Fruit fly (Drosophila melanogaster) whole organism, embryonic: Measurements from ENCODE around the gene CG12783.

ENCODE experiments used
- Ada2b ChIP-seq: fragments of 200-800 bp; sonication (Bioruptor generic); IDR thresholded peaks from 2 replicates; pipeline ENCODE4 v1.3.6; 2022; ENCODE audit warnings: missing biosample characterization, missing genetic modification characterization
- Adf1 ChIP-seq: fragments of 200-800 bp; sonication (Bioruptor generic); IDR thresholded peaks from 2 replicates; pipeline ENCODE4 v1.3.6; 2022; ENCODE audit warnings: missing biosample characterization, missing genetic modification characterization
- Antp ChIP-seq: fragments of 200-800 bp; sonication (Bioruptor generic); optimal IDR thresholded peaks from 3 replicates; lab custom pipeline; 2016; ENCODE audit warnings: missing biosample characterization, missing genetic modification characterization
- Asciz ChIP-seq: fragments of 200-800 bp; sonication (Bioruptor generic); optimal IDR thresholded peaks from 2 replicates; lab custom pipeline; 2017; ENCODE audit warnings: missing biosample characterization, mild to moderate bottlenecking, missing genetic modification characterization, missing genetic modification reagents
- Bteb2 ChIP-seq: fragments of 200-800 bp; sonication (Bioruptor generic); optimal IDR thresholded peaks from 2 replicates; lab custom pipeline; 2016; ENCODE audit warnings: missing biosample characterization, missing genetic modification characterization
- CG10274 ChIP-seq: fragments of 200-800 bp; sonication (Bioruptor generic); optimal IDR thresholded peaks from 3 replicates; lab custom pipeline; 2017; ENCODE audit warnings: missing biosample characterization, mild to moderate bottlenecking, missing genetic modification characterization
- CG10431 ChIP-seq: fragments of 200-800 bp; sonication (Bioruptor generic); optimal IDR thresholded peaks from 3 replicates; lab custom pipeline; 2018; ENCODE audit warnings: missing biosample characterization, mild to moderate bottlenecking, missing genetic modification characterization
- CG13424 ChIP-seq: fragments of 200-800 bp; sonication (Bioruptor generic); optimal IDR thresholded peaks from 2 replicates; lab custom pipeline; 2019; ENCODE audit warnings: missing biosample characterization, mild to moderate bottlenecking, missing genetic modification characterization, moderate library complexity
- CG15479 ChIP-seq: fragments of 200-800 bp; sonication (Bioruptor generic); optimal IDR thresholded peaks from 3 replicates; lab custom pipeline; 2019; ENCODE audit warnings: missing biosample characterization, mild to moderate bottlenecking, missing genetic modification characterization, moderate library complexity
- CG17359 ChIP-seq: fragments of 200-800 bp; sonication (Bioruptor generic); optimal IDR thresholded peaks from 3 replicates; lab custom pipeline; 2018; ENCODE audit warnings: missing biosample characterization, mild to moderate bottlenecking, missing genetic modification characterization, moderate library complexity
- CG2199 ChIP-seq: fragments of 200-800 bp; sonication (Bioruptor generic); IDR thresholded peaks from 3 replicates; pipeline ENCODE4 v1.3.6; 2022; ENCODE audit warnings: missing biosample characterization, missing genetic modification characterization
- CG30403 ChIP-seq: fragments of 200-800 bp; sonication (Bioruptor generic); optimal IDR thresholded peaks from 3 replicates; lab custom pipeline; 2016; ENCODE audit warnings: missing biosample characterization, missing genetic modification characterization
- CG42726 ChIP-seq: fragments of 200-800 bp; sonication (Bioruptor generic); IDR thresholded peaks from 2 replicates; pipeline ENCODE4 v1.3.6; 2022; ENCODE audit warnings: missing biosample characterization, missing genetic modification characterization; ENCODE audit not compliant: partially characterized antibody
- CG4328 ChIP-seq: fragments of 200-800 bp; sonication (Bioruptor generic); optimal IDR thresholded peaks from 3 replicates; lab custom pipeline; 2017; ENCODE audit warnings: missing biosample characterization, missing genetic modification reagents, missing genetic modification characterization
- CG7786 ChIP-seq: fragments of 200-800 bp; sonication (Bioruptor generic); optimal IDR thresholded peaks from 2 replicates; lab custom pipeline; 2016; ENCODE audit warnings: missing biosample characterization, missing genetic modification characterization
- CG7928 ChIP-seq: fragments of 200-800 bp; sonication (Bioruptor generic); optimal IDR thresholded peaks from 2 replicates; lab custom pipeline; 2017; ENCODE audit warnings: missing biosample characterization, mild to moderate bottlenecking, missing genetic modification characterization
- Dad ChIP-seq: fragments of 200-800 bp; sonication (Bioruptor generic); optimal IDR thresholded peaks from 3 replicates; lab custom pipeline; 2016; ENCODE audit warnings: missing biosample characterization, missing genetic modification characterization
- HmgD ChIP-seq: fragments of 200-800 bp; sonication (Bioruptor generic); optimal IDR thresholded peaks from 3 replicates; lab custom pipeline; 2016; ENCODE audit warnings: missing biosample characterization, missing genetic modification characterization
- Lpt ChIP-seq: fragments of >200 bp; optimal IDR thresholded peaks from 2 replicates; lab custom pipeline; 2018; ENCODE audit warnings: missing biosample characterization, missing genetic modification characterization
- Mrtf ChIP-seq: fragments of 200-800 bp; sonication (Bioruptor generic); IDR thresholded peaks from 3 replicates; pipeline ENCODE4 v1.3.6; 2022; ENCODE audit warnings: missing biosample characterization, missing genetic modification characterization
- Nf-YC ChIP-seq: fragments of 200-800 bp; optimal IDR thresholded peaks from 3 replicates; lab custom pipeline; 2019; ENCODE audit warnings: missing biosample characterization, mild to moderate bottlenecking, missing genetic modification characterization, moderate library complexity
- Pdp1 ChIP-seq, 2 experiments: fragments of 200-800 bp; sonication (Bioruptor generic); optimal IDR thresholded peaks; 3 replicates each; lab custom pipeline; 2016; ENCODE audit warnings: missing biosample characterization in 2 of 2, missing genetic modification characterization in 2 of 2, mild to moderate bottlenecking in 1 of 2, moderate library complexity in 1 of 2
- Poxn ChIP-seq: fragments of 200-800 bp; sonication (Bioruptor generic); IDR thresholded peaks from 2 replicates; pipeline ENCODE4 v1.3.6; 2022; ENCODE audit warnings: missing biosample characterization, missing genetic modification characterization
- Sin3A ChIP-seq: fragments of >200 bp; optimal IDR thresholded peaks from 2 replicates; lab custom pipeline; 2018
- Spps ChIP-seq: fragments of 200-800 bp; sonication (Bioruptor generic); optimal IDR thresholded peaks from 2 replicates; lab custom pipeline; 2018; ENCODE audit warnings: missing biosample characterization, mild to moderate bottlenecking, missing genetic modification characterization
- Sry-δ ChIP-seq: fragments of 200-800 bp; sonication (Bioruptor generic); optimal IDR thresholded peaks from 2 replicates; lab custom pipeline; 2016; ENCODE audit warnings: missing biosample characterization, missing genetic modification characterization
- Trl ChIP-seq, 3 experiments: fragments of >200 bp in 2 of 3; fragments of 200-800 bp in 1 of 3; sonication (Bioruptor generic) in 1 of 3; optimal IDR thresholded peaks; 2 replicates in 1 of 3; 3 replicates in 2 of 3; lab custom pipeline; 2016 to 2017; ENCODE audit warnings: missing biosample characterization in 1 of 3, missing genetic modification characterization in 1 of 3
- Usf ChIP-seq: fragments of 200-800 bp; sonication (Bioruptor generic); optimal IDR thresholded peaks from 2 replicates; lab custom pipeline; 2017; ENCODE audit warnings: missing genotype, missing biosample characterization, missing genetic modification characterization
- Xbp1 ChIP-seq: fragments of 200-800 bp; sonication (Bioruptor generic); optimal IDR thresholded peaks from 3 replicates; lab custom pipeline; 2016; ENCODE audit warnings: missing biosample characterization, mild to moderate bottlenecking, missing genetic modification characterization
- YL-1 ChIP-seq: fragments of 200-800 bp; sonication (Bioruptor generic); optimal IDR thresholded peaks from 3 replicates; lab custom pipeline; 2017; ENCODE audit warnings: missing biosample characterization, mild to moderate bottlenecking, missing genetic modification characterization
- ara ChIP-seq: fragments of 200-800 bp; sonication (Bioruptor generic); IDR thresholded peaks from 2 replicates; pipeline ENCODE4 v1.3.6; 2022; ENCODE audit warnings: missing biosample characterization, missing genetic modification characterization
- ase ChIP-seq: fragments of 200-800 bp; sonication (Bioruptor generic); IDR thresholded peaks from 3 replicates; pipeline ENCODE4 v1.3.6; 2022; ENCODE audit warnings: missing biosample characterization, missing genetic modification characterization
- bigmax ChIP-seq: fragments of 200-800 bp; sonication (Bioruptor generic); optimal IDR thresholded peaks from 2 replicates; lab custom pipeline; 2018; ENCODE audit warnings: missing biosample characterization, mild to moderate bottlenecking, missing genetic modification characterization
- bowl ChIP-seq: fragments of 200-800 bp; sonication (Bioruptor generic); IDR thresholded peaks from 2 replicates; pipeline ENCODE4 v1.3.6; 2022; ENCODE audit warnings: missing biosample characterization, missing genetic modification characterization
- bsh ChIP-seq, 2 experiments: fragments of 200-800 bp; sonication (Bioruptor generic); optimal IDR thresholded peaks; 2 replicates each; lab custom pipeline; 2017 to 2018; ENCODE audit warnings: mild to moderate bottlenecking in 2 of 2, missing biosample characterization in 2 of 2, missing genetic modification characterization in 2 of 2, moderate library complexity in 1 of 2
- btn ChIP-seq: fragments of 200-800 bp; sonication (Bioruptor generic); optimal IDR thresholded peaks from 2 replicates; lab custom pipeline; 2016; ENCODE audit warnings: missing biosample characterization, missing genetic modification characterization
- cwo ChIP-seq: fragments of 200-800 bp; sonication (Bioruptor generic); optimal IDR thresholded peaks from 3 replicates; lab custom pipeline; 2017; ENCODE audit warnings: missing biosample characterization, missing genetic modification characterization, mild to moderate bottlenecking, moderate library complexity, missing genetic modification reagents
- dysf ChIP-seq: fragments of 200-800 bp; sonication (Bioruptor generic); IDR thresholded peaks from 3 replicates; pipeline ENCODE4 v1.3.6; 2022; ENCODE audit warnings: missing biosample characterization, missing genetic modification characterization
- ems ChIP-seq: fragments of 200-800 bp; sonication (Bioruptor generic); optimal IDR thresholded peaks from 3 replicates; lab custom pipeline; 2016; ENCODE audit warnings: missing biosample characterization, missing genetic modification characterization
- en ChIP-seq: fragments of 200-800 bp; sonication (Bioruptor generic); optimal IDR thresholded peaks from 2 replicates; lab custom pipeline; 2016; ENCODE audit warnings: missing biosample characterization, missing genetic modification characterization
- gro ChIP-seq: fragments of 200-800 bp; sonication (Bioruptor generic); optimal IDR thresholded peaks from 2 replicates; lab custom pipeline; 2016; ENCODE audit warnings: missing biosample characterization, missing genetic modification characterization
- jumu ChIP-seq: fragments of 200-800 bp; sonication (Bioruptor generic); optimal IDR thresholded peaks from 3 replicates; lab custom pipeline; 2016; ENCODE audit warnings: missing biosample characterization, missing genetic modification characterization
- ken ChIP-seq: fragments of 200-800 bp; sonication (Bioruptor generic); IDR thresholded peaks from 3 replicates; pipeline ENCODE4 v1.3.6; 2022; ENCODE audit warnings: missing biosample characterization, missing genetic modification characterization
- lbe ChIP-seq: fragments of 200-800 bp; sonication (Bioruptor generic); optimal IDR thresholded peaks from 2 replicates; lab custom pipeline; 2016; ENCODE audit warnings: missing biosample characterization, mild to moderate bottlenecking, missing genetic modification characterization
- mld ChIP-seq: fragments of 200-800 bp; sonication (Bioruptor generic); IDR thresholded peaks from 3 replicates; pipeline ENCODE4 v1.3.6; 2022; ENCODE audit warnings: missing biosample characterization, missing genetic modification characterization; ENCODE audit not compliant: partially characterized antibody
- org-1 ChIP-seq: fragments of 200-800 bp; sonication (Bioruptor generic); optimal IDR thresholded peaks from 2 replicates; lab custom pipeline; 2017; ENCODE audit warnings: missing biosample characterization, missing genetic modification characterization
- phol ChIP-seq: fragments of 200-800 bp; sonication (Bioruptor generic); optimal IDR thresholded peaks from 3 replicates; lab custom pipeline; 2018; ENCODE audit warnings: missing biosample characterization, mild to moderate bottlenecking, missing genetic modification characterization, moderate library complexity
- repo ChIP-seq: fragments of 200-800 bp; sonication (Bioruptor generic); optimal IDR thresholded peaks from 2 replicates; lab custom pipeline; 2016; ENCODE audit warnings: missing biosample characterization, missing genetic modification characterization
- schlank ChIP-seq: fragments of 200-800 bp; sonication (Bioruptor generic); optimal IDR thresholded peaks from 2 replicates; lab custom pipeline; 2018; ENCODE audit warnings: missing biosample characterization, mild to moderate bottlenecking, missing genetic modification characterization
- sd ChIP-seq: fragments of 200-800 bp; sonication (Bioruptor generic); optimal IDR thresholded peaks from 3 replicates; lab custom pipeline; 2018; ENCODE audit warnings: missing biosample characterization, mild to moderate bottlenecking, missing genetic modification characterization, moderate library complexity
- sens ChIP-seq: fragments of 200-800 bp; sonication (Bioruptor generic); peaks from one replicate; lab custom pipeline; 2016; ENCODE audit warnings: missing biosample characterization, missing genetic modification characterization
- sqz ChIP-seq: fragments of 200-800 bp; sonication (Bioruptor generic); optimal IDR thresholded peaks from 3 replicates; lab custom pipeline; 2018; ENCODE audit warnings: missing biosample characterization, mild to moderate bottlenecking, missing genetic modification characterization
- zen2 ChIP-seq: fragments of 200-800 bp; sonication (Bioruptor generic); IDR thresholded peaks from 3 replicates; pipeline ENCODE4 v1.3.6; 2022; ENCODE audit warnings: missing biosample characterization, missing genetic modification characterization; ENCODE audit not compliant: partially characterized antibody

Gene CG12783

dm6 chr3R:16647716-16648016 lies 34.5 kb upstream of the CG12783 start (continued):
- no peak for TF ChIP-seq Nf-YC (tag; lab: Kevin White, UChicago)
- TF ChIP-seq org-1 = no peak
- no peak for TF ChIP-seq jumu (GFP tag; lab: Kevin White, UChicago)
- TF ChIP-seq Ada2b = no peak
- TF ChIP-seq btn (GFP tag; lab: Kevin White, UChicago) = no peak
- TF ChIP-seq Lpt (GFP tag; lab: Kevin White, UChicago) = no peak
- TF ChIP-seq Spps (tag; lab: Kevin White, UChicago) = no peak
- TF ChIP-seq bigmax = peak; percentile 99
- no peak for TF ChIP-seq Adf1 (GFP tag; lab: Robert Waterston, UW)
- no peak for TF ChIP-seq CG17359
- TF ChIP-seq Antp (GFP tag; lab: Kevin White, UChicago) = no peak
- TF ChIP-seq Usf (GFP tag; lab: Kevin White, UChicago) = no peak
- no peak for TF ChIP-seq ken (GFP tag; lab: Robert Waterston, UW)
- TF ChIP-seq bsh (GFP tag; optimal IDR thresholded peaks at IDR 0.05; lab: Kevin White, UChicago) = no peak
- TF ChIP-seq Asciz (GFP tag; lab: Kevin White, UChicago) = no peak
- TF ChIP-seq sqz = no peak
- TF ChIP-seq CG15479 (GFP tag; lab: Kevin White, UChicago) = no peak
- TF ChIP-seq bowl (GFP tag; lab: Robert Waterston, UW) = no peak
- no peak for TF ChIP-seq gro (GFP tag; lab: Kevin White, UChicago)
- no peak for TF ChIP-seq ara (GFP tag; lab: Robert Waterston, UW)
- TF ChIP-seq Pdp1 (GFP tag; optimal IDR thresholded peaks at IDR 0.05; lab: Kevin White, UChicago) = no peak
- TF ChIP-seq en = no peak
- TF ChIP-seq CG10431 (GFP tag; lab: Kevin White, UChicago) = no peak
- TF ChIP-seq YL-1 = peak; percentile 87
- no peak for TF ChIP-seq Xbp1 (GFP tag; lab: Kevin White, UChicago)
- no peak for TF ChIP-seq CG7928 (GFP tag; lab: Kevin White, UChicago)
- TF ChIP-seq CG30403 (GFP tag; lab: Kevin White, UChicago) = no peak
- peak; percentile 53 for TF ChIP-seq Sin3A (lab: Kevin White, UChicago)
- TF ChIP-seq phol (tag; lab: Kevin White, UChicago) = no peak
- TF ChIP-seq ems = no peak
- TF ChIP-seq Sry-δ = peak; percentile 36
- no peak for TF ChIP-seq repo (GFP tag; lab: Kevin White, UChicago)
- no peak; the same call in 2 of the 3 replicates for TF ChIP-seq zen2 (GFP tag; lab: Robert Waterston, UW)
- no peak for TF ChIP-seq sd (tag; lab: Kevin White, UChicago)
- no peak for TF ChIP-seq cwo (GFP tag; lab: Kevin White, UChicago)
- 0 out of 3 replicates have a peak, but pooled peaks have one; percentile 12 for TF ChIP-seq mld (GFP tag; lab: Robert Waterston, UW)
- no peak for TF ChIP-seq HmgD (GFP tag; lab: Kevin White, UChicago)
- no peak for TF ChIP-seq Dad (GFP tag; lab: Kevin White, UChicago)
- TF ChIP-seq CG2199 (GFP tag; lab: Robert Waterston, UW) = no peak
- no peak for TF ChIP-seq lbe (GFP tag; lab: Kevin White, UChicago)
- no peak for TF ChIP-seq Bteb2 (GFP tag; lab: Kevin White, UChicago)
- TF ChIP-seq Trl (optimal IDR thresholded peaks at IDR 0.05; lab: Kevin White, UChicago) = peak in 1 of 2 experiments; percentile 24
- TF ChIP-seq Trl (GFP tag; optimal IDR thresholded peaks at IDR 0.05; lab: Kevin White, UChicago) = no peak
- TF ChIP-seq sens (GFP tag; lab: Kevin White, UChicago) = no peak
- TF ChIP-seq CG4328 (GFP tag; lab: Kevin White, UChicago) = no peak
- TF ChIP-seq Mrtf = no peak
- TF ChIP-seq schlank (tag; lab: Kevin White, UChicago) = no peak
- no peak for TF ChIP-seq CG42726
- no peak for TF ChIP-seq CG7786 (GFP tag; lab: Kevin White, UChicago)
- TF ChIP-seq CG13424 (tag; lab: Kevin White, UChicago) = no peak
- no peak for TF ChIP-seq ase (GFP tag; lab: Robert Waterston, UW)
- no peak for TF ChIP-seq Poxn (GFP tag; lab: Robert Waterston, UW)
- TF ChIP-seq dysf (GFP tag; lab: Robert Waterston, UW) = no peak
- no peak for TF ChIP-seq CG10274 (GFP tag; lab: Kevin White, UChicago)
